Fruit fly (Drosophila melanogaster) whole organism, embryonic: ENCODE measurements around the gene CG18130.
A peak's percentile ranks its signal among the peaks of the same experiment; 100 is the strongest.

Experiments
- Atf-2 ChIP-seq: fragments of 200-800 bp; sonication (Bioruptor generic); optimal IDR thresholded peaks from 2 replicates; lab custom pipeline; 2016; ENCODE audit warnings: missing biosample characterization, missing genetic modification characterization
- Bteb2 ChIP-seq: fragments of 200-800 bp; sonication (Bioruptor generic); optimal IDR thresholded peaks from 2 replicates; lab custom pipeline; 2016; ENCODE audit warnings: missing biosample characterization, missing genetic modification characterization
- CG10321 ChIP-seq: fragments of 200-800 bp; sonication (Bioruptor generic); IDR thresholded peaks from 2 replicates; pipeline ENCODE4 v1.3.6; 2022; ENCODE audit warnings: missing biosample characterization, missing genetic modification characterization
- CG11085 ChIP-seq: fragments of 200-800 bp; sonication (Bioruptor generic); IDR thresholded peaks from 2 replicates; pipeline ENCODE4 v1.3.6; 2022; ENCODE audit warnings: missing biosample characterization, missing genetic modification characterization
- CG13287 ChIP-seq: fragments of 200-800 bp; sonication (Bioruptor generic); IDR thresholded peaks from 2 replicates; pipeline ENCODE4 v1.3.6; 2022; ENCODE audit warnings: missing biosample characterization, missing genetic modification characterization; ENCODE audit not compliant: partially characterized antibody
- CG13775 ChIP-seq: fragments of 200-800 bp; sonication (Bioruptor generic); optimal IDR thresholded peaks from 3 replicates; lab custom pipeline; 2017; ENCODE audit warnings: missing biosample characterization, mild to moderate bottlenecking, missing genetic modification characterization
- CG14441 ChIP-seq: fragments of 200-800 bp; sonication (Bioruptor generic); IDR thresholded peaks from 2 replicates; pipeline ENCODE4 v1.3.6; 2022; ENCODE audit warnings: missing biosample characterization, missing genetic modification characterization
- CG15011 ChIP-seq: fragments of 200-800 bp; sonication (Bioruptor generic); optimal IDR thresholded peaks from 3 replicates; lab custom pipeline; 2018; ENCODE audit warnings: missing biosample characterization, mild to moderate bottlenecking, missing genetic modification characterization
- CG17359 ChIP-seq: fragments of 200-800 bp; sonication (Bioruptor generic); optimal IDR thresholded peaks from 3 replicates; lab custom pipeline; 2018; ENCODE audit warnings: missing biosample characterization, mild to moderate bottlenecking, missing genetic modification characterization, moderate library complexity
- CG17612 ChIP-seq: fragments of 200-800 bp; sonication (Bioruptor generic); IDR thresholded peaks from 2 replicates; pipeline ENCODE4 v1.3.6; 2022; ENCODE audit warnings: missing biosample characterization, missing genetic modification characterization
- CG17829 ChIP-seq: fragments of 200-800 bp; optimal IDR thresholded peaks from 2 replicates; lab custom pipeline; 2019; ENCODE audit warnings: missing biosample characterization, mild to moderate bottlenecking, missing genetic modification characterization, moderate library complexity
- CG18619 ChIP-seq: fragments of 200-800 bp; sonication (Bioruptor generic); optimal IDR thresholded peaks from 3 replicates; lab custom pipeline; 2017; ENCODE audit warnings: missing biosample characterization, mild to moderate bottlenecking, missing genetic modification characterization
- CG2889 ChIP-seq: fragments of 200-800 bp; sonication (Bioruptor generic); IDR thresholded peaks from 3 replicates; pipeline ENCODE4 v1.3.6; 2022; ENCODE audit warnings: missing biosample characterization, missing genetic modification characterization
- CG32532 ChIP-seq: fragments of 200-800 bp; sonication (Bioruptor generic); IDR thresholded peaks from 2 replicates; pipeline ENCODE4 v1.3.6; 2022; ENCODE audit warnings: missing biosample characterization, missing genetic modification characterization
- CG3281 ChIP-seq: fragments of 200-800 bp; sonication (Bioruptor generic); optimal IDR thresholded peaks from 3 replicates; lab custom pipeline; 2017; ENCODE audit warnings: missing biosample characterization, mild to moderate bottlenecking, missing genetic modification characterization
- CG3995 ChIP-seq: fragments of 200-800 bp; sonication (Bioruptor generic); optimal IDR thresholded peaks from 3 replicates; lab custom pipeline; 2016; ENCODE audit warnings: missing biosample characterization, missing genetic modification characterization
- CG4328 ChIP-seq: fragments of 200-800 bp; sonication (Bioruptor generic); optimal IDR thresholded peaks from 3 replicates; lab custom pipeline; 2017; ENCODE audit warnings: missing biosample characterization, missing genetic modification reagents, missing genetic modification characterization
- CG5953 ChIP-seq: fragments of 200-800 bp; sonication (Bioruptor generic); IDR thresholded peaks from 2 replicates; pipeline ENCODE4 v1.3.6; 2022; ENCODE audit warnings: missing biosample characterization, missing genetic modification characterization
- CG6254 ChIP-seq: fragments of 200-800 bp; sonication (Bioruptor generic); optimal IDR thresholded peaks from 3 replicates; lab custom pipeline; 2017; ENCODE audit warnings: mild to moderate bottlenecking, missing biosample characterization, missing genetic modification reagents, missing genetic modification characterization
- CG9817 ChIP-seq: fragments of 200-800 bp; sonication (Bioruptor generic); optimal IDR thresholded peaks from 2 replicates; lab custom pipeline; 2018; ENCODE audit warnings: missing biosample characterization, mild to moderate bottlenecking, missing genetic modification characterization, moderate library complexity
- Dll ChIP-seq: fragments of 200-800 bp; sonication (Bioruptor generic); IDR thresholded peaks from 4 replicates; pipeline ENCODE4 v1.3.6; 2022; ENCODE audit warnings: missing biosample characterization, missing genetic modification characterization; ENCODE audit not compliant: partially characterized antibody
- Lpt ChIP-seq: fragments of >200 bp; optimal IDR thresholded peaks from 2 replicates; lab custom pipeline; 2018; ENCODE audit warnings: missing biosample characterization, missing genetic modification characterization
- Meics ChIP-seq: fragments of 200-800 bp; sonication (Bioruptor generic); optimal IDR thresholded peaks from 2 replicates; lab custom pipeline; 2017; ENCODE audit warnings: missing biosample characterization, mild to moderate bottlenecking, missing genetic modification characterization
- Scr ChIP-seq: fragments of 200-800 bp; sonication (Bioruptor generic); IDR thresholded peaks from 2 replicates; pipeline ENCODE4 v1.3.6; 2022; ENCODE audit warnings: missing biosample characterization, missing genetic modification characterization; ENCODE audit not compliant: partially characterized antibody
- Sox102F ChIP-seq: fragments of 200-800 bp; sonication (Bioruptor generic); optimal IDR thresholded peaks from 2 replicates; lab custom pipeline; 2018; ENCODE audit warnings: missing biosample characterization, mild to moderate bottlenecking, missing genetic modification characterization, moderate library complexity
- Usf ChIP-seq: fragments of 200-800 bp; sonication (Bioruptor generic); optimal IDR thresholded peaks from 2 replicates; lab custom pipeline; 2017; ENCODE audit warnings: missing genotype, missing biosample characterization, missing genetic modification characterization
- cas ChIP-seq: fragments of 200-800 bp; sonication (Bioruptor generic); IDR thresholded peaks from 2 replicates; pipeline ENCODE4 v1.3.6; 2022; ENCODE audit warnings: missing biosample characterization, missing genetic modification characterization
- cato ChIP-seq: fragments of 200-800 bp; sonication (Bioruptor generic); optimal IDR thresholded peaks from 2 replicates; lab custom pipeline; 2016; ENCODE audit warnings: missing biosample characterization, missing genetic modification characterization, borderline replicate concordance
- chif ChIP-seq, 2 experiments: fragments of 200-800 bp; sonication (Bioruptor generic); optimal IDR thresholded peaks; 3 replicates each; lab custom pipeline; 2016; ENCODE audit warnings: missing biosample characterization in 2 of 2, missing genetic modification characterization in 2 of 2
- chn ChIP-seq: fragments of 200-800 bp; sonication (Bioruptor generic); optimal IDR thresholded peaks from 2 replicates; lab custom pipeline; 2016; ENCODE audit warnings: missing biosample characterization, missing genetic modification characterization
- crc ChIP-seq: fragments of 200-800 bp; sonication (Bioruptor generic); optimal IDR thresholded peaks from 2 replicates; lab custom pipeline; 2016; ENCODE audit warnings: missing biosample characterization, missing genetic modification characterization
- crp ChIP-seq, 2 experiments: fragments of 200-800 bp; sonication (Bioruptor generic); optimal IDR thresholded peaks; 2 replicates in 1 of 2; 3 replicates in 1 of 2; lab custom pipeline; 2017; ENCODE audit warnings: missing biosample characterization in 2 of 2, missing genetic modification characterization in 2 of 2, mild to moderate bottlenecking in 1 of 2, moderate library complexity in 1 of 2
- dati ChIP-seq: fragments of 200-800 bp; sonication (Bioruptor generic); IDR thresholded peaks from 2 replicates; pipeline ENCODE4 v1.3.6; 2022; ENCODE audit warnings: missing biosample characterization, missing genetic modification characterization
- gfzf ChIP-seq: fragments of 200-800 bp; sonication (Bioruptor generic); optimal IDR thresholded peaks from 2 replicates; lab custom pipeline; 2016; ENCODE audit warnings: missing biosample characterization, mild to moderate bottlenecking, missing genetic modification characterization, moderate library complexity
- hkb ChIP-seq, 2 experiments: fragments of 200-800 bp in 1 of 2; fragments of >200 bp in 1 of 2; sonication (Bioruptor generic) in 1 of 2; IDR thresholded peaks in 1 of 2; optimal IDR thresholded peaks in 1 of 2; 2 replicates each; pipeline versions ENCODE4 v1.3.6 to Lab custom; 2017 to 2022; ENCODE audit warnings: missing biosample characterization in 1 of 2, missing genetic modification characterization in 1 of 2
- jing ChIP-seq: fragments of 200-800 bp; sonication (Bioruptor generic); optimal IDR thresholded peaks from 2 replicates; lab custom pipeline; 2018; ENCODE audit warnings: missing biosample characterization, mild to moderate bottlenecking, missing genetic modification characterization
- knrl ChIP-seq: fragments of 200-800 bp; sonication (Bioruptor generic); IDR thresholded peaks from 3 replicates; pipeline ENCODE4 v1.3.6; 2022; ENCODE audit warnings: missing biosample characterization, missing genetic modification characterization; ENCODE audit not compliant: partially characterized antibody
- lbe ChIP-seq: fragments of 200-800 bp; sonication (Bioruptor generic); optimal IDR thresholded peaks from 2 replicates; lab custom pipeline; 2016; ENCODE audit warnings: missing biosample characterization, mild to moderate bottlenecking, missing genetic modification characterization
- lilli ChIP-seq: fragments of 200-800 bp; sonication (Bioruptor generic); optimal IDR thresholded peaks from 3 replicates; lab custom pipeline; 2016; ENCODE audit warnings: missing biosample characterization, missing genetic modification characterization
- nmo ChIP-seq: fragments of 200-800 bp; sonication (Bioruptor generic); optimal IDR thresholded peaks from 2 replicates; lab custom pipeline; 2018; ENCODE audit warnings: missing biosample characterization, mild to moderate bottlenecking, missing genetic modification characterization, moderate library complexity
- pros ChIP-seq: fragments of 200-800 bp; sonication (Bioruptor generic); optimal IDR thresholded peaks from 3 replicates; lab custom pipeline; 2019; ENCODE audit warnings: missing biosample characterization, mild to moderate bottlenecking, missing genetic modification characterization, moderate library complexity
- pum ChIP-seq: fragments of 200-800 bp; sonication (Bioruptor generic); optimal IDR thresholded peaks from 2 replicates; lab custom pipeline; 2016; ENCODE audit warnings: missing biosample characterization, missing genetic modification characterization
- rib ChIP-seq: fragments of 200-800 bp; sonication (Bioruptor generic); IDR thresholded peaks from 2 replicates; pipeline ENCODE4 v1.3.6; 2022; ENCODE audit warnings: missing biosample characterization, missing genetic modification characterization
- sim ChIP-seq: fragments of 200-800 bp; sonication (Bioruptor generic); IDR thresholded peaks from 2 replicates; pipeline ENCODE4 v1.3.6; 2022; ENCODE audit warnings: missing biosample characterization, missing genetic modification characterization
- slbo ChIP-seq: fragments of 200-800 bp; sonication (Bioruptor generic); IDR thresholded peaks from 2 replicates; pipeline ENCODE4 v1.3.6; 2022; ENCODE audit warnings: missing biosample characterization, missing genetic modification characterization
- sqz ChIP-seq: fragments of 200-800 bp; sonication (Bioruptor generic); optimal IDR thresholded peaks from 3 replicates; lab custom pipeline; 2018; ENCODE audit warnings: missing biosample characterization, mild to moderate bottlenecking, missing genetic modification characterization
- sug ChIP-seq: fragments of 200-800 bp; optimal IDR thresholded peaks from 2 replicates; lab custom pipeline; 2019; ENCODE audit warnings: missing biosample characterization, mild to moderate bottlenecking, missing genetic modification characterization, moderate library complexity
- tap ChIP-seq: fragments of 200-800 bp; optimal IDR thresholded peaks from 3 replicates; lab custom pipeline; 2019; ENCODE audit warnings: missing biosample characterization, mild to moderate bottlenecking, missing genetic modification characterization, moderate library complexity
- vfl ChIP-seq: fragments of 200-800 bp; sonication (Bioruptor generic); optimal IDR thresholded peaks from 2 replicates; lab custom pipeline; 2016; ENCODE audit warnings: missing biosample characterization, missing genetic modification characterization

Gene CG18130

dm6 chrX:12017815-12018439 lies 25.4 kb upstream of the CG18130 start, which contains the start of gene Chrac-16 (continued):
- TF ChIP-seq Lpt (GFP tag; lab: Kevin White, UChicago) (no peak), Dll (GFP tag; lab: Robert Waterston, UW) (peak; percentile 78), CG11085 (GFP tag; lab: Robert Waterston, UW) (no peak), crp (GFP tag; optimal IDR thresholded peaks at IDR 0.05; lab: Kevin White, UChicago) (no peak), knrl (GFP tag; lab: Robert Waterston, UW) (peak; percentile 80), CG17359 (no peak), CG14441 (GFP tag; lab: Robert Waterston, UW) (no peak), tap (tag; lab: Kevin White, UChicago) (no peak), Atf-2 (GFP tag; lab: Kevin White, UChicago) (no peak), CG4328 (GFP tag; lab: Kevin White, UChicago) (no peak), jing (GFP tag; lab: Kevin White, UChicago) (no peak), CG3281 (GFP tag; lab: Kevin White, UChicago) (no peak), CG3995 (GFP tag; lab: Kevin White, UChicago) (peak; percentile 2), Bteb2 (GFP tag; lab: Kevin White, UChicago) (no peak), sim (no peak), rib (GFP tag; lab: Robert Waterston, UW) (no peak), CG15011 (GFP tag; lab: Kevin White, UChicago) (no peak), chif (GFP tag; optimal IDR thresholded peaks at IDR 0.05; lab: Kevin White, UChicago) (no peak), sug (tag; lab: Kevin White, UChicago) (no peak), lilli (no peak), sqz (GFP tag; lab: Kevin White, UChicago) (peak; percentile 19), hkb (optimal IDR thresholded peaks at IDR 0.05; lab: Kevin White, UChicago) (no peak), hkb (GFP tag; IDR thresholded peaks at IDR 0.05; lab: Robert Waterston, UW) (no peak), CG5953 (GFP tag; lab: Robert Waterston, UW) (no peak), Scr (peak; percentile 78), cato (GFP tag; lab: Kevin White, UChicago) (no peak), CG13287 (GFP tag; lab: Robert Waterston, UW) (peak; percentile 71), CG2889 (no peak)

- TF ChIP-seq CG17829 (tag; lab: Kevin White, UChicago): peak; percentile 12
- TF ChIP-seq CG18619: no peak
- TF ChIP-seq dati (GFP tag; lab: Robert Waterston, UW): no peak
- TF ChIP-seq hkb (optimal IDR thresholded peaks at IDR 0.05; lab: Kevin White, UChicago): no peak
- TF ChIP-seq hkb (GFP tag; IDR thresholded peaks at IDR 0.05; lab: Robert Waterston, UW): 0 out of 2 replicates have a peak, but pooled peaks have one; percentile 39
- no peak for TF ChIP-seq cas (GFP tag; lab: Robert Waterston, UW)
- peak; percentile 6 for TF ChIP-seq pum (GFP tag; lab: Kevin White, UChicago)
- no peak for TF ChIP-seq vfl (GFP tag; lab: Kevin White, UChicago)
- TF ChIP-seq chn: peak; percentile 18
- peak; percentile 34 for TF ChIP-seq CG32532
- no peak for TF ChIP-seq gfzf (GFP tag; lab: Kevin White, UChicago)
- no peak for TF ChIP-seq Usf
- TF ChIP-seq slbo (GFP tag; lab: Robert Waterston, UW): peak; percentile 25
- peak; percentile 23 for TF ChIP-seq Sox102F (GFP tag; lab: Kevin White, UChicago)
- TF ChIP-seq CG10321 (GFP tag; lab: Robert Waterston, UW): no peak
- TF ChIP-seq nmo (GFP tag; lab: Kevin White, UChicago): peak; percentile 22
- TF ChIP-seq CG13775 (GFP tag; lab: Kevin White, UChicago): peak; percentile 4
- peak; percentile 2 for TF ChIP-seq CG6254 (GFP tag; lab: Kevin White, UChicago)
- TF ChIP-seq Meics (GFP tag; lab: Kevin White, UChicago): peak; percentile 19
- TF ChIP-seq pros (GFP tag; lab: Kevin White, UChicago): no peak
- TF ChIP-seq lbe: peak; percentile 9
- no peak for TF ChIP-seq CG9817 (tag; lab: Kevin White, UChicago)
- TF ChIP-seq crc (GFP tag; lab: Kevin White, UChicago): peak; percentile 23
- no peak for TF ChIP-seq CG17612
These were observed 22.3 kb upstream of the CG18130 start for dm6 chrX:12014800-12015389.
